Worm (Caenorhabditis elegans): Measurements from ENCODE around the gene Y38H8A.12.

Gene Y38H8A.12

ce11 chrIV:13492271-13492670, 31.5 kb upstream of the Y38H8A.12 start, which contains the start of gene Y45F10A.7:
Gene Y45F10A.7 (plus strand): TSS chrIV:13492571.
- no peak for TF ChIP-seq Y22D7AL.16 (tag; optimal IDR thresholded peaks at IDR 0.05)
- TF ChIP-seq K09A11.1 (tag; optimal IDR thresholded peaks at IDR 0.05; ENCODE audit: insufficient read depth) = no peak
- no peak for TF ChIP-seq hlh-30 (tag; optimal IDR thresholded peaks at IDR 0.05; ENCODE audit: insufficient read depth)
- no peak for TF ChIP-seq gmeb-2 (tag; optimal IDR thresholded peaks at IDR 0.05)
- no peak for TF ChIP-seq pat-9 (tag; optimal IDR thresholded peaks at IDR 0.05)
- TF ChIP-seq K02D7.2 (tag; optimal IDR thresholded peaks at IDR 0.05) = no peak
- no peak for TF ChIP-seq F13H6.1 (tag; optimal IDR thresholded peaks at IDR 0.05)
- no peak for TF ChIP-seq hlh-15 (tag; optimal IDR thresholded peaks at IDR 0.05)
- TF ChIP-seq nhr-11 (tag; optimal IDR thresholded peaks at IDR 0.05) = no peak
- TF ChIP-seq ceh-18 (tag; optimal IDR thresholded peaks at IDR 0.05) = no peak
- TF ChIP-seq ceh-2 (tag; optimal IDR thresholded peaks at IDR 0.05) = no peak

- TF ChIP-seq sox-2 (GFP tag; IDR thresholded peaks at IDR 0.05) (no peak), ets-4 (tag; optimal IDR thresholded peaks at IDR 0.05) (no peak), nfya-1 (tag; optimal IDR thresholded peaks at IDR 0.05) (peak; percentile 83)
Measured at ce11 chrIV:13487596-13487995, 26.8 kb upstream of the Y38H8A.12 start.

- TF ChIP-seq K02D7.2 (tag; optimal IDR thresholded peaks at IDR 0.05) = no peak
- no peak for TF ChIP-seq ceh-22 (tag; optimal IDR thresholded peaks at IDR 0.05)
- TF ChIP-seq ceh-9 (tag; optimal IDR thresholded peaks at IDR 0.05) = no peak
- TF ChIP-seq elt-4 (tag; optimal IDR thresholded peaks at IDR 0.05) = no peak
- TF ChIP-seq nhr-11 (tag; optimal IDR thresholded peaks at IDR 0.05) = no peak
- no peak for TF ChIP-seq ceh-30 (tag; optimal IDR thresholded peaks at IDR 0.05)
- TF ChIP-seq fkh-10 (GFP tag; optimal IDR thresholded peaks at IDR 0.05) = no peak
- peak; percentile 28 for TF ChIP-seq unc-86 (tag; optimal IDR thresholded peaks at IDR 0.05)
- peak; percentile 54 for TF ChIP-seq rnt-1 (tag; optimal IDR thresholded peaks at IDR 0.05)
- no peak for TF ChIP-seq unc-55 (GFP tag; optimal IDR thresholded peaks at IDR 0.05)
- no peak for TF ChIP-seq nhr-232 (tag; optimal IDR thresholded peaks at IDR 0.05)
- peak; percentile 60 for TF ChIP-seq ceh-2 (tag; optimal IDR thresholded peaks at IDR 0.05)
- TF ChIP-seq sox-2 (GFP tag; IDR thresholded peaks at IDR 0.05) = no peak
- no peak for TF ChIP-seq pha-2 (tag; optimal IDR thresholded peaks at IDR 0.05)
- peak; percentile 31 for TF ChIP-seq ref-2 (tag; optimal IDR thresholded peaks at IDR 0.05)
- TF ChIP-seq lim-6 (tag; optimal IDR thresholded peaks at IDR 0.05) = peak; percentile 46
- no peak for TF ChIP-seq hlh-30 (tag; optimal IDR thresholded peaks at IDR 0.05; ENCODE audit: insufficient read depth)
- TF ChIP-seq ets-4 (tag; optimal IDR thresholded peaks at IDR 0.05) = peak; percentile 79
- TF ChIP-seq C08G9.2 (tag; optimal IDR thresholded peaks at IDR 0.05) = peak; percentile 81
- no peak for TF ChIP-seq K09A11.1 (tag; optimal IDR thresholded peaks at IDR 0.05; ENCODE audit: insufficient read depth)
- peak; percentile 38 for TF ChIP-seq ceh-14 (tag; optimal IDR thresholded peaks at IDR 0.05)
- TF ChIP-seq fax-1 (tag; optimal IDR thresholded peaks at IDR 0.05) = peak; percentile 90
- no peak for TF ChIP-seq ttx-3 (tag; optimal IDR thresholded peaks at IDR 0.05)
- TF ChIP-seq che-1 (tag; optimal IDR thresholded peaks at IDR 0.05) = no peak
- peak; percentile 91 for TF ChIP-seq tbx-2 (tag; optimal IDR thresholded peaks at IDR 0.05)
- TF ChIP-seq ceh-19 (GFP tag; optimal IDR thresholded peaks at IDR 0.05) = no peak
- no peak for TF ChIP-seq ceh-24 (tag; optimal IDR thresholded peaks at IDR 0.05)
- no peak for TF ChIP-seq dmd-4 (tag; optimal IDR thresholded peaks at IDR 0.05; ENCODE audit: borderline replicate concordance)
- TF ChIP-seq elt-2 (tag; optimal IDR thresholded peaks at IDR 0.05) = peak; percentile 50
- TF ChIP-seq ceh-31 (tag; optimal IDR thresholded peaks at IDR 0.05) = peak; percentile 88
- TF ChIP-seq hlh-13 (GFP tag; optimal IDR thresholded peaks at IDR 0.05) = no peak
- peak; percentile 80 for TF ChIP-seq zip-5 (tag; optimal IDR thresholded peaks at IDR 0.05)
- peak; percentile 62 for TF ChIP-seq tbx-7 (tag; optimal IDR thresholded peaks at IDR 0.05)
- no peak for TF ChIP-seq pag-3 (tag; optimal IDR thresholded peaks at IDR 0.05; ENCODE audit: borderline replicate concordance)
- TF ChIP-seq C38D4.7 (GFP tag; optimal IDR thresholded peaks at IDR 0.05) = no peak
- no peak for TF ChIP-seq unc-3 (GFP tag; conservative IDR thresholded peaks at IDR 0.05)
- no peak for TF ChIP-seq unc-3 (tag; optimal IDR thresholded peaks at IDR 0.05)
- TF ChIP-seq hlh-6 (tag; optimal IDR thresholded peaks at IDR 0.05) = no peak
- no peak for TF ChIP-seq ceh-6 (GFP tag; optimal IDR thresholded peaks at IDR 0.05)
- TF ChIP-seq eyg-1 (tag; optimal IDR thresholded peaks at IDR 0.05) = no peak
- no peak for TF ChIP-seq ama-1 (optimal IDR thresholded peaks at IDR 0.05)
- no peak for TF ChIP-seq dve-1 (tag; optimal IDR thresholded peaks at IDR 0.05)
- peak; percentile 52 for TF ChIP-seq F13H6.1 (tag; optimal IDR thresholded peaks at IDR 0.05)
Measured at ce11 chrIV:13487019-13487418, 26.2 kb upstream of the Y38H8A.12 start.

All from whole organism, late embryonic.